Worm (Caenorhabditis elegans) whole organism, L1 larva: ENCODE data around the gene srdh-1.

Experiments used
- C04F5.9 ChIP-seq: sonication (generic microtip); optimal IDR thresholded peaks from 2 replicates; lab custom pipeline; 2016; ENCODE audit warnings: missing genetic modification characterization, missing compliant biosample characterization
- C16A3.4 ChIP-seq: fragments of 150-350 bp; optimal IDR thresholded peaks from 2 replicates; lab custom pipeline; 2014; ENCODE audit warnings: missing biosample characterization, missing genetic modification characterization
- C34B4.2 ChIP-seq: sonication (generic microtip); optimal IDR thresholded peaks from 2 replicates; lab custom pipeline; 2017; ENCODE audit warnings: mild to moderate bottlenecking, missing genetic modification characterization, missing compliant biosample characterization
- alr-1 ChIP-seq: fragments of 200-800 bp; sonication (Bioruptor generic); optimal IDR thresholded peaks from 2 replicates; lab custom pipeline; 2018; ENCODE audit warnings: borderline replicate concordance, mild to moderate bottlenecking, missing genetic modification characterization, missing compliant biosample characterization
- blmp-1 ChIP-seq: fragments of 150-350 bp; optimal IDR thresholded peaks from 2 replicates; lab custom pipeline; 2014; ENCODE audit warnings: missing biosample characterization, missing genetic modification characterization
- ceh-63 ChIP-seq: fragments of 200-800 bp; sonication (Bioruptor generic); optimal IDR thresholded peaks from 2 replicates; lab custom pipeline; 2018; ENCODE audit warnings: mild to moderate bottlenecking, missing genetic modification characterization, missing compliant biosample characterization
- ceh-82 ChIP-seq, 3 experiments: fragments of 150-350 bp in 1 of 3; sonication (generic microtip) in 2 of 3; optimal IDR thresholded peaks; 2 replicates each; lab custom pipeline; 2014 to 2017; ENCODE audit warnings: missing biosample characterization in 3 of 3, missing genetic modification characterization in 3 of 3
- ceh-88 ChIP-seq: fragments of 200-800 bp; sonication (Bioruptor generic); IDR thresholded peaks from 2 replicates; pipeline ENCODE4 v1.3.6; 2022; ENCODE audit warnings: missing genetic modification characterization, missing compliant biosample characterization
- efl-1 ChIP-seq, 4 experiments: fragments of 150-350 bp; optimal IDR thresholded peaks in 3 of 4; peaks in 1 of 4; 1 replicate in 1 of 4; 2 replicates in 3 of 4; lab custom pipeline; 2014; ENCODE audit warnings: missing biosample characterization in 2 of 4, missing genetic modification characterization in 2 of 4, missing genetic modification reagents in 2 of 4
- efl-3 ChIP-seq: fragments of 200-800 bp; sonication (Bioruptor generic); optimal IDR thresholded peaks from 2 replicates; lab custom pipeline; 2018; ENCODE audit warnings: mild to moderate bottlenecking, missing genetic modification characterization, missing compliant biosample characterization
- egl-13 ChIP-seq: sonication (generic microtip); optimal IDR thresholded peaks from 2 replicates; lab custom pipeline; 2016; ENCODE audit warnings: missing genotype, missing genetic modification reagents, missing genetic modification characterization, missing compliant biosample characterization
- egl-27 ChIP-seq, 2 experiments: fragments of 150-350 bp in 1 of 2; sonication (generic microtip); optimal IDR thresholded peaks; 3 replicates each; lab custom pipeline; 2017 to 2018; ENCODE audit warnings: missing biosample characterization in 2 of 2, missing genetic modification characterization in 2 of 2, missing genetic modification reagents in 2 of 2
- elt-2 ChIP-seq: sonication (generic microtip); optimal IDR thresholded peaks from 2 replicates; lab custom pipeline; 2016; ENCODE audit warnings: missing genetic modification characterization, mild to moderate bottlenecking, inconsistent platforms, missing compliant biosample characterization, missing genetic modification reagents
- ets-5 ChIP-seq: fragments of 200-800 bp; sonication (Bioruptor generic); IDR thresholded peaks from 2 replicates; pipeline ENCODE4 v1.3.6; 2022; ENCODE audit warnings: missing genetic modification characterization, missing compliant biosample characterization
- fkh-4 ChIP-seq: sonication (generic microtip); optimal IDR thresholded peaks from 2 replicates; lab custom pipeline; 2016; ENCODE audit warnings: missing compliant biosample characterization, missing genetic modification characterization, borderline replicate concordance
- fkh-8 ChIP-seq: sonication (generic microtip); optimal IDR thresholded peaks from 2 replicates; lab custom pipeline; 2016; ENCODE audit warnings: mild to moderate bottlenecking, missing genetic modification characterization, missing compliant biosample characterization
- fos-1 ChIP-seq: fragments of 150-350 bp; optimal IDR thresholded peaks from 2 replicates; lab custom pipeline; 2014; ENCODE audit warnings: missing biosample characterization, missing genetic modification characterization
- grh-1 ChIP-seq: fragments of 200-800 bp; sonication (Bioruptor generic); IDR thresholded peaks from 2 replicates; pipeline ENCODE4 v1.3.6; 2022; ENCODE audit warnings: missing genetic modification reagents, missing genetic modification characterization, missing compliant biosample characterization
- hlh-4 ChIP-seq: sonication (generic microtip); optimal IDR thresholded peaks from 2 replicates; lab custom pipeline; 2016; ENCODE audit warnings: mild to moderate bottlenecking, missing genetic modification characterization, missing compliant biosample characterization
- lin-13 ChIP-seq: fragments of 150-350 bp; optimal IDR thresholded peaks from 2 replicates; lab custom pipeline; 2014; ENCODE audit warnings: missing biosample characterization, missing genetic modification reagents, missing genetic modification characterization
- lin-14 ChIP-seq: fragments of 200-800 bp; sonication (Bioruptor generic); optimal IDR thresholded peaks from 2 replicates; lab custom pipeline; 2018; ENCODE audit warnings: mild to moderate bottlenecking, missing genetic modification characterization, moderate library complexity, missing compliant biosample characterization
- lin-15B ChIP-seq: fragments of 150-350 bp; sonication (generic microtip); optimal IDR thresholded peaks from 3 replicates; lab custom pipeline; 2014; ENCODE audit warnings: missing biosample characterization, missing genetic modification characterization
- lin-35 ChIP-seq, 2 experiments: fragments of 150-350 bp; optimal IDR thresholded peaks; 2 replicates each; lab custom pipeline; 2014; ENCODE audit warnings: missing biosample characterization in 2 of 2, missing genetic modification characterization in 2 of 2, missing genetic modification reagents in 2 of 2
- lin-39 ChIP-seq: fragments of 150-350 bp; optimal IDR thresholded peaks from 2 replicates; lab custom pipeline; 2014; ENCODE audit warnings: missing biosample characterization, missing genetic modification reagents, missing genetic modification characterization
- lir-3 ChIP-seq: sonication (generic microtip); optimal IDR thresholded peaks from 2 replicates; lab custom pipeline; 2016; ENCODE audit warnings: mild to moderate bottlenecking, missing genetic modification characterization, moderate library complexity, missing compliant biosample characterization; ENCODE audit not compliant: poor library complexity
- lsy-2 ChIP-seq, 2 experiments: fragments of 150-350 bp; optimal IDR thresholded peaks; 2 replicates each; lab custom pipeline; 2014; ENCODE audit warnings: missing biosample characterization in 2 of 2, missing genetic modification characterization in 2 of 2
- mab-9 ChIP-seq: fragments of 200-800 bp; sonication (Bioruptor generic); IDR thresholded peaks from 2 replicates; pipeline ENCODE4 v1.3.6; 2022; ENCODE audit warnings: missing genetic modification reagents, missing genetic modification characterization, missing compliant biosample characterization
- mef-2 ChIP-seq: fragments of 150-350 bp; optimal IDR thresholded peaks from 2 replicates; lab custom pipeline; 2014; ENCODE audit warnings: missing biosample characterization, missing genetic modification characterization
- mep-1 ChIP-seq: fragments of 150-350 bp; optimal IDR thresholded peaks from 2 replicates; lab custom pipeline; 2014; ENCODE audit warnings: missing biosample characterization, missing genetic modification characterization
- nhr-11 ChIP-seq: fragments of 150-350 bp; optimal IDR thresholded peaks from 2 replicates; lab custom pipeline; 2014; ENCODE audit warnings: missing biosample characterization, missing genetic modification characterization
- nhr-12 ChIP-seq: sonication (generic microtip); optimal IDR thresholded peaks from 2 replicates; lab custom pipeline; 2017; ENCODE audit warnings: missing biosample characterization, missing genetic modification characterization
- nhr-19 ChIP-seq: fragments of 200-800 bp; sonication (Bioruptor generic); conservative IDR thresholded peaks from 2 replicates; pipeline ENCODE4 v1.3.6; 2022; ENCODE audit warnings: missing genetic modification characterization, missing compliant biosample characterization
- nhr-20 ChIP-seq: sonication (generic microtip); optimal IDR thresholded peaks from 2 replicates; lab custom pipeline; 2016; ENCODE audit warnings: mild to moderate bottlenecking, missing genetic modification characterization, missing compliant biosample characterization
- nhr-237 ChIP-seq: fragments of 150-350 bp; optimal IDR thresholded peaks from 2 replicates; lab custom pipeline; 2014; ENCODE audit warnings: missing biosample characterization, missing genetic modification characterization
- nhr-47 ChIP-seq: sonication (generic microtip); optimal IDR thresholded peaks from 2 replicates; lab custom pipeline; 2016; ENCODE audit warnings: mild to moderate bottlenecking, missing genetic modification characterization, moderate library complexity, missing compliant biosample characterization
- nhr-71 ChIP-seq: sonication (generic microtip); optimal IDR thresholded peaks from 2 replicates; lab custom pipeline; 2016; ENCODE audit warnings: mild to moderate bottlenecking, missing genetic modification characterization, moderate library complexity, missing compliant biosample characterization
- nhr-90 ChIP-seq: sonication (generic microtip); optimal IDR thresholded peaks from 2 replicates; lab custom pipeline; 2016; ENCODE audit warnings: mild to moderate bottlenecking, missing genetic modification characterization, missing compliant biosample characterization; ENCODE audit not compliant: poor library complexity
- pag-3 ChIP-seq: sonication (generic microtip); optimal IDR thresholded peaks from 2 replicates; lab custom pipeline; 2017; ENCODE audit warnings: missing genetic modification characterization, mild to moderate bottlenecking, missing compliant biosample characterization, antibody characterized with exemption, borderline replicate concordance; ENCODE audit not compliant: insufficient read depth
- pax-3 ChIP-seq: fragments of 200-800 bp; sonication (Bioruptor generic); optimal IDR thresholded peaks from 2 replicates; lab custom pipeline; 2018; ENCODE audit warnings: mild to moderate bottlenecking, missing genetic modification characterization, moderate library complexity, missing compliant biosample characterization
- pqm-1 ChIP-seq: sonication (generic microtip); optimal IDR thresholded peaks from 3 replicates; lab custom pipeline; 2017; ENCODE audit warnings: missing biosample characterization, missing genetic modification characterization
- sox-4 ChIP-seq: sonication (generic microtip); optimal IDR thresholded peaks from 2 replicates; lab custom pipeline; 2016; ENCODE audit warnings: missing genetic modification characterization, missing compliant biosample characterization
- sptf-1 ChIP-seq: fragments of 150-350 bp; optimal IDR thresholded peaks from 2 replicates; lab custom pipeline; 2014; ENCODE audit warnings: missing biosample characterization, missing genetic modification characterization
- sup-37 ChIP-seq: fragments of 200-800 bp; sonication (Bioruptor generic); optimal IDR thresholded peaks from 2 replicates; lab custom pipeline; 2018; ENCODE audit warnings: mild to moderate bottlenecking, missing genetic modification characterization, missing compliant biosample characterization
- swsn-7 ChIP-seq: sonication (generic microtip); optimal IDR thresholded peaks from 2 replicates; lab custom pipeline; 2016; ENCODE audit warnings: missing genetic modification characterization, missing compliant biosample characterization
- tbx-2 ChIP-seq: sonication (generic microtip); optimal IDR thresholded peaks from 2 replicates; lab custom pipeline; 2016; ENCODE audit warnings: missing genetic modification characterization, missing compliant biosample characterization
- tlp-1 ChIP-seq: fragments of 150-350 bp; optimal IDR thresholded peaks from 2 replicates; lab custom pipeline; 2014; ENCODE audit warnings: missing biosample characterization, missing genetic modification characterization
- unc-30 ChIP-seq: sonication (generic microtip); optimal IDR thresholded peaks from 2 replicates; lab custom pipeline; 2017; ENCODE audit warnings: missing biosample characterization, missing genetic modification characterization
- unc-86 ChIP-seq: sonication (generic microtip); optimal IDR thresholded peaks from 2 replicates; lab custom pipeline; 2016; ENCODE audit warnings: missing genetic modification characterization, missing compliant biosample characterization
- zag-1 ChIP-seq: fragments of 150-350 bp; optimal IDR thresholded peaks from 2 replicates; lab custom pipeline; 2014; ENCODE audit warnings: missing biosample characterization, missing genetic modification characterization
- zip-4 ChIP-seq: fragments of 200-800 bp; sonication (Bioruptor generic); optimal IDR thresholded peaks from 2 replicates; lab custom pipeline; 2018; ENCODE audit warnings: mild to moderate bottlenecking, missing genetic modification characterization, moderate library complexity, missing compliant biosample characterization
- ztf-4 ChIP-seq: fragments of 150-350 bp; optimal IDR thresholded peaks from 2 replicates; lab custom pipeline; 2014; ENCODE audit warnings: missing biosample characterization, missing genetic modification characterization

Gene srdh-1

ce11 chrII:8225914-8226313, 38.5 kb upstream of the srdh-1 start (continued):
- peak in 1 of 2 experiments; percentile 24 for TF ChIP-seq lin-35 (GFP tag; optimal IDR thresholded peaks at IDR 0.05; lab: Kevin White, UChicago)
- TF ChIP-seq fos-1 (tag; lab: Kevin White, UChicago), result no peak
- TF ChIP-seq pax-3 (tag; lab: Kevin White, UChicago), result no peak
- TF ChIP-seq blmp-1 (tag; lab: Kevin White, UChicago), result peak; percentile 89
- no peak for TF ChIP-seq ceh-88 (GFP tag; lab: Robert Waterston, UW)
- no peak for TF ChIP-seq tlp-1 (tag; lab: Kevin White, UChicago)
- TF ChIP-seq nhr-20, result peak; percentile 16
- no peak for TF ChIP-seq C16A3.4
- TF ChIP-seq lin-14 (GFP tag; lab: Kevin White, UChicago), result peak; percentile 24
- TF ChIP-seq pqm-1, result no peak

ce11 chrII:8226475-8226874, 38.0 kb upstream of the srdh-1 start:
- TF ChIP-seq nhr-19 (GFP tag; lab: Robert Waterston, UW) (no peak), lin-13 (no peak), nhr-47 (tag; lab: Kevin White, UChicago) (no peak), nhr-11 (tag; lab: Kevin White, UChicago) (no peak), tbx-2 (no peak), mab-9 (no peak), egl-13 (tag; lab: Kevin White, UChicago) (no peak), lin-39 (tag; lab: Kevin White, UChicago) (no peak), efl-1 (optimal IDR thresholded peaks at IDR 0.05; lab: Kevin White, UChicago) (peak in 1 of 2 experiments; percentile 1), efl-1 (GFP tag; optimal IDR thresholded peaks at IDR 0.05 in 1 of 2; lab: Kevin White, UChicago) (no peak), tlp-1 (tag; lab: Kevin White, UChicago) (no peak), unc-86 (no peak), alr-1 (tag; lab: Kevin White, UChicago) (no peak), sox-4 (tag; lab: Kevin White, UChicago) (no peak), ceh-63 (no peak), lir-3 (no peak), ets-5 (GFP tag; lab: Robert Waterston, UW) (no peak), elt-2 (peak; percentile 93), swsn-7 (tag; lab: Kevin White, UChicago) (no peak), ceh-82 (tag; optimal IDR thresholded peaks at IDR 0.05; lab: Kevin White, UChicago) (no peak), C04F5.9 (no peak), nhr-237 (tag; lab: Kevin White, UChicago) (no peak), sptf-1 (no peak), fkh-8 (tag; lab: Kevin White, UChicago) (no peak), C34B4.2 (tag; lab: Kevin White, UChicago) (no peak), mep-1 (tag; lab: Kevin White, UChicago) (peak; percentile 40), efl-3 (GFP tag; lab: Kevin White, UChicago) (no peak), ztf-4 (tag; lab: Kevin White, UChicago) (no peak), pag-3 (tag; lab: Kevin White, UChicago) (no peak), zag-1 (no peak), unc-30 (tag; lab: Kevin White, UChicago) (no peak), nhr-12 (tag; lab: Kevin White, UChicago) (no peak), sup-37 (no peak), egl-27 (tag; optimal IDR thresholded peaks at IDR 0.05; lab: Kevin White, UChicago) (no peak), lsy-2 (tag; optimal IDR thresholded peaks at IDR 0.05; lab: Kevin White, UChicago) (peak in 1 of 2 experiments; percentile 41), lin-15B (no peak), zip-4 (GFP tag; lab: Kevin White, UChicago) (no peak), nhr-71 (peak; percentile 42), hlh-4 (tag; lab: Kevin White, UChicago) (no peak), nhr-90 (peak; percentile 23), grh-1 (GFP tag; lab: Robert Waterston, UW) (no peak), fkh-4 (tag; lab: Kevin White, UChicago) (no peak), fos-1 (tag; lab: Kevin White, UChicago) (no peak), mef-2 (tag; lab: Kevin White, UChicago) (no peak), nhr-20 (peak; percentile 47)
